Worm (Caenorhabditis elegans) whole organism, L3 larva: Measurements from ENCODE around the gene T26A5.2.

Source experiments
- R02D3.7 ChIP-seq: fragments of 150-350 bp; optimal IDR thresholded peaks from 2 replicates; lab custom pipeline; 2014; ENCODE audit warnings: missing biosample characterization, missing genetic modification characterization
- ZK546.5 ChIP-seq: sonication (generic microtip); optimal IDR thresholded peaks from 2 replicates; lab custom pipeline; 2017; ENCODE audit warnings: missing biosample characterization, missing genetic modification characterization
- aly-2 ChIP-seq: fragments of 150-350 bp; optimal IDR thresholded peaks from 2 replicates; lab custom pipeline; 2014; ENCODE audit warnings: missing biosample characterization, missing genetic modification characterization
- ama-1 ChIP-seq: fragments of 150-350 bp; optimal IDR thresholded peaks from 2 replicates; lab custom pipeline; 2018
- ceh-16 ChIP-seq: sonication (generic microtip); optimal IDR thresholded peaks from 2 replicates; lab custom pipeline; 2017; ENCODE audit warnings: missing biosample characterization, missing genetic modification characterization
- ceh-28 ChIP-seq: fragments of 150-350 bp; optimal IDR thresholded peaks from 2 replicates; lab custom pipeline; 2014; ENCODE audit warnings: missing biosample characterization, missing genetic modification reagents, missing genetic modification characterization
- ceh-82 ChIP-seq: fragments of 150-350 bp; optimal IDR thresholded peaks from 2 replicates; lab custom pipeline; 2014; ENCODE audit warnings: missing biosample characterization, missing genetic modification characterization
- ceh-9 ChIP-seq: sonication (generic microtip); optimal IDR thresholded peaks from 2 replicates; lab custom pipeline; 2018; ENCODE audit warnings: missing biosample characterization, missing genetic modification characterization
- daf-12 ChIP-seq: fragments of 150-350 bp; optimal IDR thresholded peaks from 2 replicates; lab custom pipeline; 2014; ENCODE audit warnings: missing biosample characterization, missing genetic modification reagents, missing genetic modification characterization
- egl-5 ChIP-seq: fragments of 150-350 bp; optimal IDR thresholded peaks from 2 replicates; lab custom pipeline; 2017; ENCODE audit warnings: missing biosample characterization, missing genetic modification reagents, missing genetic modification characterization, inconsistent platforms
- elt-1 ChIP-seq: fragments of 150-350 bp; optimal IDR thresholded peaks from 2 replicates; lab custom pipeline; 2014; ENCODE audit warnings: missing biosample characterization, missing genetic modification characterization
- elt-2 ChIP-seq: sonication (generic microtip); optimal IDR thresholded peaks from 2 replicates; lab custom pipeline; 2016; ENCODE audit warnings: missing genetic modification reagents, mild to moderate bottlenecking, missing genetic modification characterization, missing compliant biosample characterization
- elt-3 ChIP-seq, 3 experiments: fragments of 150-350 bp in 1 of 3; sonication (generic microtip) in 2 of 3; optimal IDR thresholded peaks; 2 replicates in 2 of 3; 4 replicates in 1 of 3; lab custom pipeline; 2014 to 2017; ENCODE audit warnings: missing biosample characterization in 3 of 3, missing genetic modification characterization in 3 of 3
- eor-1 ChIP-seq, 2 experiments: fragments of 150-350 bp; optimal IDR thresholded peaks; 2 replicates each; lab custom pipeline; 2014 to 2018; ENCODE audit warnings: missing biosample characterization in 2 of 2, missing genetic modification characterization in 2 of 2
- fkh-10 ChIP-seq: sonication (generic microtip); optimal IDR thresholded peaks from 2 replicates; lab custom pipeline; 2017; ENCODE audit warnings: missing biosample characterization, missing genetic modification reagents, missing genetic modification characterization
- fkh-2 ChIP-seq: fragments of 150-350 bp; optimal IDR thresholded peaks from 2 replicates; lab custom pipeline; 2014; ENCODE audit warnings: missing biosample characterization, missing genetic modification reagents, missing genetic modification characterization
- hmg-11 ChIP-seq: sonication (generic microtip); optimal IDR thresholded peaks from 2 replicates; lab custom pipeline; 2016; ENCODE audit warnings: missing genetic modification characterization, missing compliant biosample characterization
- jun-1 ChIP-seq: fragments of 150-350 bp; optimal IDR thresholded peaks from 2 replicates; lab custom pipeline; 2014; ENCODE audit warnings: missing biosample characterization, missing genetic modification reagents, missing genetic modification characterization
- lin-15B ChIP-seq: fragments of 150-350 bp; optimal IDR thresholded peaks from 2 replicates; lab custom pipeline; 2014; ENCODE audit warnings: missing biosample characterization, missing genetic modification characterization
- lin-39 ChIP-seq: fragments of 150-350 bp; optimal IDR thresholded peaks from 2 replicates; lab custom pipeline; 2018; ENCODE audit warnings: missing biosample characterization, missing genetic modification reagents, missing genetic modification characterization
- lsy-12 ChIP-seq: sonication (generic microtip); optimal IDR thresholded peaks from 2 replicates; lab custom pipeline; 2016; ENCODE audit warnings: mild to moderate bottlenecking, missing genetic modification characterization, missing compliant biosample characterization
- mdl-1 ChIP-seq: fragments of 150-350 bp; optimal IDR thresholded peaks from 2 replicates; lab custom pipeline; 2014; ENCODE audit warnings: missing biosample characterization, missing genetic modification characterization
- nfya-1 ChIP-seq: sonication (generic microtip); optimal IDR thresholded peaks from 2 replicates; lab custom pipeline; 2017; ENCODE audit warnings: missing genetic modification characterization, mild to moderate bottlenecking, missing compliant biosample characterization, antibody characterized with exemption, moderate library complexity; ENCODE audit not compliant: insufficient read depth
- nhr-12 ChIP-seq: fragments of 150-350 bp; optimal IDR thresholded peaks from 2 replicates; lab custom pipeline; 2014; ENCODE audit warnings: missing biosample characterization, missing genetic modification characterization
- nhr-23 ChIP-seq: fragments of 150-350 bp; optimal IDR thresholded peaks from 2 replicates; lab custom pipeline; 2014; ENCODE audit warnings: missing biosample characterization, missing genetic modification reagents, missing genetic modification characterization
- nhr-237 ChIP-seq: fragments of 150-350 bp; optimal IDR thresholded peaks from 2 replicates; lab custom pipeline; 2014; ENCODE audit warnings: missing biosample characterization, missing genetic modification characterization
- nhr-28 ChIP-seq: fragments of 150-350 bp; optimal IDR thresholded peaks from 2 replicates; lab custom pipeline; 2014; ENCODE audit warnings: missing biosample characterization, missing genetic modification characterization
- nhr-43 ChIP-seq: sonication (generic microtip); optimal IDR thresholded peaks from 2 replicates; lab custom pipeline; 2016; ENCODE audit warnings: mild to moderate bottlenecking, missing genetic modification characterization, missing compliant biosample characterization; ENCODE audit not compliant: poor library complexity, severe bottlenecking
- nhr-67 ChIP-seq: fragments of 150-350 bp; optimal IDR thresholded peaks from 2 replicates; lab custom pipeline; 2014; ENCODE audit warnings: missing biosample characterization, missing genetic modification characterization
- nhr-76 ChIP-seq: fragments of 150-350 bp; sonication (generic microtip); optimal IDR thresholded peaks from 5 replicates; lab custom pipeline; 2014; ENCODE audit warnings: missing biosample characterization, missing genetic modification characterization
- nhr-77 ChIP-seq: fragments of 150-350 bp; optimal IDR thresholded peaks from 2 replicates; lab custom pipeline; 2014; ENCODE audit warnings: missing biosample characterization, missing genetic modification characterization
- pha-4 ChIP-seq: fragments of 150-350 bp; optimal IDR thresholded peaks from 2 replicates; lab custom pipeline; 2014; ENCODE audit warnings: missing biosample characterization, missing genetic modification reagents, missing genetic modification characterization
- pqm-1 ChIP-seq: fragments of 150-350 bp; optimal IDR thresholded peaks from 2 replicates; lab custom pipeline; 2017; ENCODE audit warnings: missing biosample characterization, missing genetic modification characterization, inconsistent platforms
- sea-2 ChIP-seq: fragments of 150-350 bp; sonication (generic microtip); optimal IDR thresholded peaks from 4 replicates; lab custom pipeline; 2014; ENCODE audit warnings: missing biosample characterization, missing genetic modification reagents, missing genetic modification characterization
- skn-1 ChIP-seq: fragments of 150-350 bp; optimal IDR thresholded peaks from 2 replicates; lab custom pipeline; 2014; ENCODE audit warnings: missing biosample characterization, missing genetic modification characterization
- tbx-2 ChIP-seq: sonication (generic microtip); optimal IDR thresholded peaks from 2 replicates; lab custom pipeline; 2016; ENCODE audit warnings: mild to moderate bottlenecking, missing genetic modification characterization, missing compliant biosample characterization
- unc-39 ChIP-seq: sonication (generic microtip); optimal IDR thresholded peaks from 4 replicates; lab custom pipeline; 2017; ENCODE audit warnings: missing biosample characterization, missing genetic modification characterization
- unc-62 ChIP-seq: fragments of 150-350 bp; sonication (generic microtip); optimal IDR thresholded peaks from 4 replicates; lab custom pipeline; 2014; ENCODE audit warnings: missing biosample characterization, missing genetic modification reagents, missing genetic modification characterization
- zag-1 ChIP-seq: fragments of 150-350 bp; optimal IDR thresholded peaks from 2 replicates; lab custom pipeline; 2014; ENCODE audit warnings: missing biosample characterization, missing genetic modification characterization
- ztf-11 ChIP-seq: fragments of 150-350 bp; optimal IDR thresholded peaks from 2 replicates; lab custom pipeline; 2014; ENCODE audit warnings: missing biosample characterization, missing genetic modification characterization
- ztf-4 ChIP-seq: fragments of 150-350 bp; optimal IDR thresholded peaks from 2 replicates; lab custom pipeline; 2014; ENCODE audit warnings: missing biosample characterization, missing genetic modification characterization

Gene T26A5.2

ce11 chrIII:6436308-6436707 is 30.8 kb upstream of the T26A5.2 start, which contains the start of gene C05D11.1:
C05D11.1 (plus strand) TSS chrIII:6436608.
- TF ChIP-seq ztf-4 (tag; lab: Kevin White, UChicago), result no peak
- TF ChIP-seq ztf-11 (tag; lab: Kevin White, UChicago), result no peak
- no peak for TF ChIP-seq ceh-82 (tag; lab: Kevin White, UChicago)
- no peak for TF ChIP-seq nhr-12 (tag; lab: Kevin White, UChicago)
- TF ChIP-seq fkh-2 (tag; lab: Kevin White, UChicago), result no peak
- TF ChIP-seq pqm-1, result no peak
- TF ChIP-seq daf-12 (tag; lab: Kevin White, UChicago), result no peak
- TF ChIP-seq jun-1 (tag; lab: Kevin White, UChicago), result no peak
- TF ChIP-seq nhr-76, result no peak
- no peak for TF ChIP-seq skn-1 (tag; lab: Kevin White, UChicago)
- TF ChIP-seq nhr-237, result no peak
- no peak for TF ChIP-seq ceh-28 (tag; lab: Kevin White, UChicago)
- no peak for TF ChIP-seq nhr-77 (tag; lab: Kevin White, UChicago)
- TF ChIP-seq, all 47 proteins: peak for 0

DNA sequence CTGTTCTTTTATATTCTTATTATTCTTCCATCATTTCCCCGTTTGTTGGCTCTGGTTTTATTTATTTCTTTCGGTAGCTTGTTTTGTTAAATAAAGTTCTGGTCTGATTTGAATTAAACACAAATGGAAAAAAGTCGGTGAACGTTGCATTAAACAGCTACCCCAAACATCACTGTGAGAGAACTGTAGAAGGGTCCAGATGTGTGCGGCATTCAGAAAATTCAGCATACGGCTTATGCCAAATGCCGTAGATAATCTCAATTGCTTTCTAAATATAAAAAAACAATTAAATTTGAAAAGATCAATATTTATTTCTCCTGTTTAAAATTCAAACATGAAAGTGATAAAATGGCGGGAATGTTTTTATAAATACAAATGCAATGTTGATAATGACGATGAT is 27.3 kb upstream of the T26A5.2 start:
- TF ChIP-seq ZK546.5 (tag; lab: Kevin White, UChicago) (no peak), elt-1 (tag; lab: Kevin White, UChicago) (no peak), jun-1 (tag; lab: Kevin White, UChicago) (no peak), R02D3.7 (no peak), egl-5 (tag; lab: Kevin White, UChicago) (no peak), fkh-2 (tag; lab: Kevin White, UChicago) (no peak), pha-4 (tag; lab: Kevin White, UChicago) (no peak), nhr-76 (no peak), nhr-77 (tag; lab: Kevin White, UChicago) (no peak), nhr-237 (no peak), nhr-67 (tag; lab: Kevin White, UChicago) (no peak), zag-1 (no peak), unc-62 (GFP tag; lab: Kevin White, UChicago) (no peak), elt-3 (tag; optimal IDR thresholded peaks at IDR 0.05; lab: Kevin White, UChicago) (no peak)

ce11 chrIII:6442305-6443125 is 24.6 kb upstream of the T26A5.2 start, which contains the start of gene mel-32:
mel-32 (minus strand) TSS chrIII:6443000.
- TF ChIP-seq unc-39 (no peak), ceh-28 (tag; lab: Kevin White, UChicago) (peak; percentile 15), elt-2 (tag; lab: Kevin White, UChicago) (peak; percentile 84), nhr-77 (tag; lab: Kevin White, UChicago) (no peak), pha-4 (tag; lab: Kevin White, UChicago) (peak; percentile 48), ama-1 (lab: Kevin White, UChicago) (peak; percentile 22), lin-15B (tag; lab: Kevin White, UChicago) (peak; percentile 16), pqm-1 (peak; percentile 67)

- peak; percentile 14 for TF ChIP-seq tbx-2 (tag; lab: Kevin White, UChicago)
- TF ChIP-seq ztf-4 (tag; lab: Kevin White, UChicago), result no peak
- TF ChIP-seq unc-62 (GFP tag; lab: Kevin White, UChicago), result no peak
- no peak for TF ChIP-seq ceh-16
- TF ChIP-seq nfya-1 (tag; lab: Kevin White, UChicago), result peak; percentile 78
- TF ChIP-seq hmg-11 (tag; lab: Kevin White, UChicago), result peak; percentile 67
- TF ChIP-seq elt-3 (tag; optimal IDR thresholded peaks at IDR 0.05; lab: Kevin White, UChicago), result no peak
- TF ChIP-seq mdl-1, result no peak
- no peak for TF ChIP-seq unc-39
- no peak for TF ChIP-seq zag-1
- TF ChIP-seq sea-2 (GFP tag; lab: Kevin White, UChicago), result no peak
- TF ChIP-seq nhr-76, result no peak
- no peak for TF ChIP-seq ceh-28 (tag; lab: Kevin White, UChicago)
- no peak for TF ChIP-seq ceh-82 (tag; lab: Kevin White, UChicago)
- TF ChIP-seq aly-2 (tag; lab: Kevin White, UChicago), result no peak
- no peak for TF ChIP-seq nhr-28 (tag; lab: Kevin White, UChicago)
- no peak for TF ChIP-seq eor-1 (tag; optimal IDR thresholded peaks at IDR 0.05; lab: Kevin White, UChicago)
- no peak for TF ChIP-seq elt-1 (tag; lab: Kevin White, UChicago)
- TF ChIP-seq pha-4 (tag; lab: Kevin White, UChicago), result peak; percentile 86
- peak; percentile 26 for TF ChIP-seq lin-39 (tag; lab: Kevin White, UChicago)
- TF ChIP-seq nhr-23 (tag; lab: Kevin White, UChicago), result peak; percentile 65
- TF ChIP-seq lsy-12 (tag; lab: Kevin White, UChicago), result no peak
- no peak for TF ChIP-seq jun-1 (tag; lab: Kevin White, UChicago)
- no peak for TF ChIP-seq daf-12 (tag; lab: Kevin White, UChicago)
- TF ChIP-seq pqm-1, result peak; percentile 33
- TF ChIP-seq nhr-67 (tag; lab: Kevin White, UChicago), result no peak
- no peak for TF ChIP-seq fkh-2 (tag; lab: Kevin White, UChicago)
- peak; percentile 77 for TF ChIP-seq ama-1 (lab: Kevin White, UChicago)
- TF ChIP-seq egl-5 (tag; lab: Kevin White, UChicago), result no peak
- TF ChIP-seq nhr-43 (tag; lab: Kevin White, UChicago), result peak; percentile 76
- peak; percentile 2 for TF ChIP-seq lin-15B (tag; lab: Kevin White, UChicago)
- no peak for TF ChIP-seq fkh-10
- TF ChIP-seq nhr-77 (tag; lab: Kevin White, UChicago), result no peak
- TF ChIP-seq skn-1 (tag; lab: Kevin White, UChicago), result no peak
- TF ChIP-seq R02D3.7, result no peak
- TF ChIP-seq ZK546.5 (tag; lab: Kevin White, UChicago), result no peak
- TF ChIP-seq ceh-9 (tag; lab: Kevin White, UChicago), result no peak
Observed at ce11 chrIII:6444335-6444734, 22.8 kb upstream of the T26A5.2 start, which contains the start of gene C05D11.13. C05D11.13 (minus strand) TSS chrIII:6444586.
